Worm (Caenorhabditis elegans): Measurements from ENCODE around the gene C39B10.3.

C39B10.3 gene

DNA sequence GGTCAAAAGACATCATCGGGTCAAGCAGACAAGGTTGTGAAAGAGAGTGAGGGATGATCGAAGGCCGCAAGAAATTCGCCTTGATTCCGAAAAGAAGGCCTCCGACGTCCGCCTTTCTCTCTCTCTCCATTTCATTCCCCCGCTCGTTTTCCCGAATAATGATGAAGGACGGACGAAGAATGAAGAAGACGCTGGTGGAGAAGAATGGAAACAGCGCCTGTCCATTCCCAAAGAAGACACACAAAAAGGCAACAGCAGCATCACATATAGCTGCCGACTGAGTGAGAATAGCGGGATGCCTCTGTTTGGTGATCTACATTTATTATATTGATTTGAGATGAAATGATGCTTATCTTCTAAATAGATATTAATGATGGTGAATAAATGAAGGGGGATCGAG, 14.7 kb upstream of the C39B10.3 start:
- TF ChIP-seq nhr-85 (tag) (peak; percentile 35), irx-1 (tag; optimal IDR thresholded peaks at IDR 0.05) (no peak), unc-30 (tag; optimal IDR thresholded peaks at IDR 0.05) (no peak), mep-1 (tag; optimal IDR thresholded peaks at IDR 0.05) (peak; percentile 45), lin-15B (tag; optimal IDR thresholded peaks at IDR 0.05) (no peak), aha-1 (tag; optimal IDR thresholded peaks at IDR 0.05) (no peak), snu-23 (GFP tag; optimal IDR thresholded peaks at IDR 0.05) (peak; percentile 24), C16A3.4 (tag; optimal IDR thresholded peaks at IDR 0.05) (no peak), skn-1 (tag; optimal IDR thresholded peaks at IDR 0.05) (no peak), blmp-1 (tag; optimal IDR thresholded peaks at IDR 0.05) (peak; percentile 93), F16B12.6 (tag; optimal IDR thresholded peaks at IDR 0.05) (no peak), hlh-17 (GFP tag; optimal IDR thresholded peaks at IDR 0.05; ENCODE audit: borderline replicate concordance) (no peak), nhr-76 (tag; optimal IDR thresholded peaks at IDR 0.05) (no peak), nhr-20 (tag; optimal IDR thresholded peaks at IDR 0.05) (no peak), nhr-84 (tag; optimal IDR thresholded peaks at IDR 0.05) (no peak), mdl-1 (tag; optimal IDR thresholded peaks at IDR 0.05) (no peak), C34B4.2 (tag; optimal IDR thresholded peaks at IDR 0.05) (no peak), lsy-2 (tag; optimal IDR thresholded peaks at IDR 0.05) (no peak), ets-5 (GFP tag; IDR thresholded peaks at IDR 0.05) (no peak), nhr-11 (tag; optimal IDR thresholded peaks at IDR 0.05) (no peak), lin-35 (GFP tag; optimal IDR thresholded peaks at IDR 0.05) (no peak), ces-1 (GFP tag; optimal IDR thresholded peaks at IDR 0.05) (no peak), lir-3 (tag; optimal IDR thresholded peaks at IDR 0.05; ENCODE audit: poor library complexity) (no peak), elt-3 (tag; optimal IDR thresholded peaks at IDR 0.05) (peak in 1 of 6 experiments; percentile 35), mab-9 (GFP tag; IDR thresholded peaks at IDR 0.05) (no peak), unc-86 (tag; optimal IDR thresholded peaks at IDR 0.05) (no peak), ceh-88 (GFP tag; IDR thresholded peaks at IDR 0.05) (no peak), lin-14 (GFP tag; optimal IDR thresholded peaks at IDR 0.05) (peak; percentile 66), elt-2 (tag; optimal IDR thresholded peaks at IDR 0.05) (no peak), Y116A8C.19 (tag; optimal IDR thresholded peaks at IDR 0.05; ENCODE audit: borderline replicate concordance) (no peak), pax-3 (tag; optimal IDR thresholded peaks at IDR 0.05) (no peak), tbx-2 (tag; optimal IDR thresholded peaks at IDR 0.05) (no peak), unc-130 (tag; optimal IDR thresholded peaks at IDR 0.05) (no peak), mef-2 (tag; optimal IDR thresholded peaks at IDR 0.05) (no peak)

DNA sequence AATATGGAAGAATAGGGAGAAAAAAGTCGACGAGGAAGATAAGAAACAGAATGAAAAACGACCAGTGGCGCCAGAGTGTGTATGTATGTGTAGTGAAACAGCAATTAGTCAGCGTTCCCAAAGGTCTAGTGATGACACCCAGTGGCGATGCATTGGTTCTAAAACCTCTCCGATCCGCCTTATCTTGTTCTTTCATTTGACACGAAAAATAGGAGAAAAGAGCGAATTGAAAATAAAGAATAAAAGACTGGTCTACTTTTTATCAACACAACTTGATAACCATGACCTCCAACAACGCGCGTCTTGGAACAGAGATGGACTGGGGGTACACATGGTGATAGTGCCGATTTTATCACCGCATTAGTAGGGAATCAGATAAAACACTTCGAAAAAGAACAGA, 13.1 kb upstream of the C39B10.3 start:
- TF ChIP-seq nhr-84 (tag; optimal IDR thresholded peaks at IDR 0.05) = no peak
- no peak for TF ChIP-seq ceh-88 (GFP tag; IDR thresholded peaks at IDR 0.05)
- peak; percentile 11 for TF ChIP-seq unc-130 (tag; optimal IDR thresholded peaks at IDR 0.05)
- TF ChIP-seq mab-9 (GFP tag; IDR thresholded peaks at IDR 0.05) = no peak
- TF ChIP-seq hpl-2 (GFP tag; optimal IDR thresholded peaks at IDR 0.05) = no peak
- TF ChIP-seq nhr-20 (tag; optimal IDR thresholded peaks at IDR 0.05) = peak; percentile 18
- TF ChIP-seq hlh-17 (GFP tag; optimal IDR thresholded peaks at IDR 0.05; ENCODE audit: borderline replicate concordance) = no peak
- no peak for TF ChIP-seq unc-86 (tag; optimal IDR thresholded peaks at IDR 0.05)
- TF ChIP-seq xbp-1 (tag; optimal IDR thresholded peaks at IDR 0.05) = no peak
- TF ChIP-seq tlp-1 (tag; optimal IDR thresholded peaks at IDR 0.05) = no peak
- TF ChIP-seq fkh-8 (tag; optimal IDR thresholded peaks at IDR 0.05) = no peak
- no peak for TF ChIP-seq mep-1 (tag; optimal IDR thresholded peaks at IDR 0.05)
- no peak for TF ChIP-seq pag-3 (tag; optimal IDR thresholded peaks at IDR 0.05; ENCODE audit: borderline replicate concordance, insufficient read depth)
- no peak for TF ChIP-seq egl-13 (tag; optimal IDR thresholded peaks at IDR 0.05)
- TF ChIP-seq alr-1 (tag; optimal IDR thresholded peaks at IDR 0.05; ENCODE audit: borderline replicate concordance) = no peak
- TF ChIP-seq isw-1 (GFP tag; IDR thresholded peaks at IDR 0.05) = no peak
- TF ChIP-seq ceh-90 (tag; optimal IDR thresholded peaks at IDR 0.05) = no peak
- TF ChIP-seq elt-3 (tag; optimal IDR thresholded peaks at IDR 0.05) = peak in 4 of 6 experiments; percentile 32 to 90 (median 71)
- no peak for TF ChIP-seq nhr-71 (tag; optimal IDR thresholded peaks at IDR 0.05)
- TF ChIP-seq F16B12.6 (tag; optimal IDR thresholded peaks at IDR 0.05) = no peak
- no peak for TF ChIP-seq pax-3 (tag; optimal IDR thresholded peaks at IDR 0.05)
- no peak for TF ChIP-seq zag-1 (tag; optimal IDR thresholded peaks at IDR 0.05)
- peak; percentile 10 for TF ChIP-seq nhr-90 (tag; optimal IDR thresholded peaks at IDR 0.05; ENCODE audit: poor library complexity)
- no peak for TF ChIP-seq nhr-76 (tag; optimal IDR thresholded peaks at IDR 0.05)
- no peak for TF ChIP-seq sup-37 (GFP tag; optimal IDR thresholded peaks at IDR 0.05)
- no peak for TF ChIP-seq unc-98 (GFP tag; IDR thresholded peaks at IDR 0.05)
- peak; percentile 82 for TF ChIP-seq elt-2 (tag; optimal IDR thresholded peaks at IDR 0.05)
- TF ChIP-seq nhr-28 (tag; optimal IDR thresholded peaks at IDR 0.05) = no peak
- no peak for TF ChIP-seq hlh-4 (tag; optimal IDR thresholded peaks at IDR 0.05)
- TF ChIP-seq swsn-7 (tag; optimal IDR thresholded peaks at IDR 0.05) = no peak
- TF ChIP-seq ztf-4 (tag; optimal IDR thresholded peaks at IDR 0.05) = no peak
- peak; percentile 85 for TF ChIP-seq blmp-1 (tag; optimal IDR thresholded peaks at IDR 0.05)

Measured in whole organism, L1 larva.